Worm (Caenorhabditis elegans) whole organism, late embryonic: ENCODE measurements around the gene haao-1.

Experiments used
- dmd-4 ChIP-seq: sonication (generic microtip); optimal IDR thresholded peaks from 2 replicates; lab custom pipeline; 2016; ENCODE audit warnings: borderline replicate concordance, missing genetic modification characterization, missing compliant biosample characterization
- fkh-10 ChIP-seq: fragments of 150-350 bp; optimal IDR thresholded peaks from 2 replicates; lab custom pipeline; 2014; ENCODE audit warnings: missing biosample characterization, missing genetic modification reagents, missing genetic modification characterization

DNA sequence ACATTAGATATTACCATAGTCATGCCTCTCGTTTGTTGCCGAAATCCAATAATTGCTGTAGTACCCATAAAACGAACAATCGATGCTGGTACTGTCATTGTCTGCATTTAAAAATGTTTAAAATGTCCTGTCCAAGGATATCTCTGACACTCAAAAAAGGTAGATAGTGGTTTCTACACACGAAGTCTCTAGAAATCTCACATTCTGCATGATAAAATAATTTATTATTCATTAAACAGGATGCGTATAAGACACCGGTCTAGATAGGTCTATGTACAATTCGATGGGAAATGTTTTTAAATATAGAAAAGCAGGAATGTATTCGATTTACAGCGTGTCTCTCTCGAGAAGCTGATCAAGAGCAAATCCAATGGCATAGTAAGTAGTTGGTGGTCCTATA is 34.9 kb downstream of the haao-1 start, which contains the start of gene C50F4.12:
- no peak for TF ChIP-seq dmd-4 (tag; lab: Kevin White, UChicago)
- no peak for TF ChIP-seq fkh-10 (GFP tag; lab: Kevin White, UChicago)
